Worm (Caenorhabditis elegans): ENCODE measurements around the gene ddr-1.
A peak's percentile ranks its signal among the peaks of the same experiment; 100 is the strongest.

ddr-1 gene

DNA sequence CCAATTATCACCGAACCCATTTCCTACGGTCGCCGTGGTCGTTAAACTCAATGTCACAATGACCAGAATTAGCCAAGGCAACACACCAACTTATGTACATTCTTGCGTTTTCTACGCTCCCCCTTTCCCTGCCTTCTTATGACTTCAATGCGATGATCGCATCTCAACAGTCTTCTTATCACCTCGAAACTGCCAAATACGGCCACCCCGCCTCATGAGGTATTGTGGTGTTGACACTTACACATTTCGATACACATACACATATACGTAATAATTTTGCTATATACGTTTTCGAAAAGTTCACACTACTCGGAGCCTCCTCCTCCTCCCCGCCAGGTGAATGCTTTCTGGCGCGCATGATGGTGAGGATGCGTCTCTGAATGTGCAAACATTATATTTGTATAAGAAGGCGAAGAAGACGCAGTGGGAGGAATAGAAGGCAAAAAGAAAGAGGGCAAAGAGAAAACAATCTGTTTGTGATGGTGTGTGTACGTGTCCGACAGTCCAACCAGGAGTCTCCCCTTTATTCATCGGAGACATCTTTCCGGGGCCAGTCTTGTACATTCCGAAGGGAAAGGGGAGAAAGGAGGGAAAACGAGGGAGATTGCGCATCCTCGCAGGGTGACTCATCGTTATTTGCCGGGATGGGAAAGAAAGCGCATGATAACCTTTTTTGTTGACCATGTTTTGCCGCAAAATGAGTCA lies 19.0 kb downstream of the ddr-1 start (continued):
- TF ChIP-seq ama-1 (optimal IDR thresholded peaks at IDR 0.05) (no peak), rbr-2 (tag; optimal IDR thresholded peaks at IDR 0.05) (peak; percentile 14), ZK337.2 (GFP tag; IDR thresholded peaks at IDR 0.05) (no peak), Y48G9A.11 (GFP tag; IDR thresholded peaks at IDR 0.05) (no peak), T20F7.1 (GFP tag; optimal IDR thresholded peaks at IDR 0.05) (no peak), lin-15B (tag; optimal IDR thresholded peaks at IDR 0.05) (no peak), sdz-12 (GFP tag; optimal IDR thresholded peaks at IDR 0.05) (no peak), ceh-20 (GFP tag; IDR thresholded peaks at IDR 0.05) (no peak), dve-1 (tag; optimal IDR thresholded peaks at IDR 0.05; ENCODE audit: insufficient read depth) (peak; percentile 45), nhr-41 (GFP tag; IDR thresholded peaks at IDR 0.05) (no peak), snpc-1.2 (GFP tag; IDR thresholded peaks at IDR 0.05) (no peak), Y5F2A.4 (GFP tag; optimal IDR thresholded peaks at IDR 0.05) (no peak), unc-39 (tag; optimal IDR thresholded peaks at IDR 0.05) (no peak), F49E8.2 (tag; optimal IDR thresholded peaks at IDR 0.05; ENCODE audit: borderline replicate concordance) (no peak), fos-1 (tag; optimal IDR thresholded peaks at IDR 0.05) (no peak), mep-1 (tag; optimal IDR thresholded peaks at IDR 0.05) (peak; percentile 33), dmd-8 (GFP tag; IDR thresholded peaks at IDR 0.05) (no peak), dmd-9 (GFP tag; IDR thresholded peaks at IDR 0.05) (no peak), tra-1 (GFP tag; IDR thresholded peaks at IDR 0.05) (no peak), saeg-2 (GFP tag; IDR thresholded peaks at IDR 0.05) (no peak), hmg-1.1 (GFP tag; IDR thresholded peaks at IDR 0.05) (no peak), mes-2 (tag; optimal IDR thresholded peaks at IDR 0.05; ENCODE audit: poor library complexity, severe bottlenecking) (peak; percentile 35), F10B5.3 (tag; optimal IDR thresholded peaks at IDR 0.05) (no peak), zfp-2 (tag; optimal IDR thresholded peaks at IDR 0.05) (no peak), lsy-2 (tag; optimal IDR thresholded peaks at IDR 0.05) (peak in 1 of 2 experiments; percentile 4), vab-7 (GFP tag; IDR thresholded peaks at IDR 0.05) (no peak), F26F4.8 (GFP tag; conservative IDR thresholded peaks at IDR 0.05) (no peak), jun-1 (tag; optimal IDR thresholded peaks at IDR 0.05) (peak; percentile 10), skn-1 (tag; optimal IDR thresholded peaks at IDR 0.05) (no peak), snpc-4 (tag; optimal IDR thresholded peaks at IDR 0.05) (no peak), aly-2 (tag; optimal IDR thresholded peaks at IDR 0.05) (no peak), mdl-1 (tag; optimal IDR thresholded peaks at IDR 0.05) (no peak), pqm-1 (tag; optimal IDR thresholded peaks at IDR 0.05) (peak; percentile 60), lir-3 (tag; optimal IDR thresholded peaks at IDR 0.05) (no peak), gei-8 (GFP tag; optimal IDR thresholded peaks at IDR 0.05) (no peak), ceh-28 (tag; optimal IDR thresholded peaks at IDR 0.05) (no peak), ZK546.5 (tag; optimal IDR thresholded peaks at IDR 0.05) (no peak), daf-12 (tag; optimal IDR thresholded peaks at IDR 0.05) (no peak), ceh-82 (tag; optimal IDR thresholded peaks at IDR 0.05) (no peak), dmd-6 (GFP tag; IDR thresholded peaks at IDR 0.05) (peak; percentile 58; the same call in 1 of the 2 replicates), aha-1 (tag) (peak; percentile 92), arid-1 (GFP tag; conservative IDR thresholded peaks at IDR 0.05) (no peak), unc-130 (GFP tag; optimal IDR thresholded peaks at IDR 0.05) (no peak), daf-8 (GFP tag; IDR thresholded peaks at IDR 0.05) (no peak), zip-11 (GFP tag; IDR thresholded peaks at IDR 0.05) (no peak), nhr-28 (tag; optimal IDR thresholded peaks at IDR 0.05) (peak; percentile 46), nhr-10 (tag; optimal IDR thresholded peaks at IDR 0.05) (no peak)
